Fruit fly (Drosophila melanogaster) Kc167 (cell line): ENCODE results near the gene niki.

Source experiments
- Myc ChIP-seq: fragments of >200 bp; optimal IDR thresholded peaks from 2 replicates; lab custom pipeline; 2017; ENCODE audit warnings: missing external identifiers
- Sin3A ChIP-seq: fragments of >200 bp; optimal IDR thresholded peaks from 2 replicates; lab custom pipeline; 2018; ENCODE audit warnings: missing external identifiers
- h ChIP-seq: fragments of >200 bp; optimal IDR thresholded peaks from 3 replicates; lab custom pipeline; 2018; ENCODE audit warnings: missing external identifiers
- insv ChIP-seq: fragments of >200 bp; optimal IDR thresholded peaks from 3 replicates; lab custom pipeline; 2018; ENCODE audit warnings: missing external identifiers
- psq ChIP-seq: fragments of >200 bp; optimal IDR thresholded peaks from 2 replicates; lab custom pipeline; 2017; ENCODE audit warnings: missing external identifiers
- ttk ChIP-seq: sonication (Bioruptor generic); optimal IDR thresholded peaks from 2 replicates; lab custom pipeline; 2017; ENCODE audit warnings: missing external identifiers

The niki gene

dm6 chr3R:24856143-24856542 is 30.7 kb upstream of the niki start, which contains the start of gene HDAC11:
Gene HDAC11 (minus strand): TSS chr3R:24856243.
- no peak for TF ChIP-seq Myc (lab: Kevin White, UChicago)
- no peak for TF ChIP-seq ttk (lab: Kevin White, UChicago)
- TF ChIP-seq psq: no peak

dm6 chr3R:24851429-24851828 is 26.0 kb upstream of the niki start, which contains the start of gene Nct:
Gene Nct (plus strand): TSS chr3R:24851601.
- no peak for TF ChIP-seq ttk (lab: Kevin White, UChicago)
- TF ChIP-seq Myc (lab: Kevin White, UChicago): no peak
- TF ChIP-seq insv (lab: Kevin White, UChicago): no peak
- TF ChIP-seq h (lab: Kevin White, UChicago): no peak
- TF ChIP-seq Sin3A: no peak
- no peak for TF ChIP-seq psq

dm6 chr3R:24850420-24850819 is 25.0 kb upstream of the niki start, which contains the start of gene CG7006:
Gene CG7006 (plus strand): TSS chr3R:24850627.
- TF ChIP-seq h (lab: Kevin White, UChicago) (no peak), Myc (lab: Kevin White, UChicago) (no peak)

- no peak for TF ChIP-seq ttk (lab: Kevin White, UChicago)
Measured at dm6 chr3R:24845952-24846848, 20.8 kb upstream of the niki start.

dm6 chr3R:24845148-24845547 is 19.7 kb upstream of the niki start:
- TF ChIP-seq ttk (lab: Kevin White, UChicago): no peak
- TF ChIP-seq psq: no peak
- TF ChIP-seq insv (lab: Kevin White, UChicago): no peak
- no peak for TF ChIP-seq Myc (lab: Kevin White, UChicago)
- TF ChIP-seq Sin3A: no peak
- TF ChIP-seq h (lab: Kevin White, UChicago): no peak

dm6 chr3R:24841635-24842034 is 16.2 kb upstream of the niki start, which contains the start of gene Esp:
Gene Esp (plus strand): TSS chr3R:24841935.
- TF ChIP-seq ttk (lab: Kevin White, UChicago): no peak
- no peak for TF ChIP-seq insv (lab: Kevin White, UChicago)
- no peak for TF ChIP-seq Myc (lab: Kevin White, UChicago)
- TF ChIP-seq h (lab: Kevin White, UChicago): no peak
- TF ChIP-seq Sin3A: no peak
- TF ChIP-seq psq: no peak

dm6 chr3R:24841063-24841462 is 15.6 kb upstream of the niki start, which contains the start of gene CG33658:
Gene CG33658 (minus strand): TSS chr3R:24841163.
- TF ChIP-seq ttk (lab: Kevin White, UChicago): no peak
- no peak for TF ChIP-seq Sin3A
- no peak for TF ChIP-seq Myc (lab: Kevin White, UChicago)
- no peak for TF ChIP-seq insv (lab: Kevin White, UChicago)
- no peak for TF ChIP-seq psq
- TF ChIP-seq h (lab: Kevin White, UChicago): no peak

dm6 chr3R:24833652-24834051 is 8.2 kb upstream of the niki start, which contains the start of gene sosie:
Gene sosie (plus strand): TSS chr3R:24833952.
- TF ChIP-seq insv (lab: Kevin White, UChicago): no peak
- TF ChIP-seq Sin3A: no peak
- no peak for TF ChIP-seq Myc (lab: Kevin White, UChicago)
- TF ChIP-seq ttk (lab: Kevin White, UChicago): no peak
- TF ChIP-seq h (lab: Kevin White, UChicago): no peak
- TF ChIP-seq psq: no peak

- TF ChIP-seq Sin3A (no peak), insv (lab: Kevin White, UChicago) (no peak), psq (no peak), ttk (lab: Kevin White, UChicago) (no peak)
Measured at dm6 chr3R:24829887-24830351, 4.5 kb upstream of the niki start, which contains the start of the genes Kaz and CG43273. Gene Kaz (minus strand): TSS chr3R:24829959. Gene CG43273 (plus strand): TSS chr3R:24830301.

- TF ChIP-seq psq (no peak), h (lab: Kevin White, UChicago) (no peak)
Measured at dm6 chr3R:24828234-24828633, 2.8 kb upstream of the niki start, which contains the start of gene RabX4. Gene RabX4 (minus strand): TSS chr3R:24828409.

- TF ChIP-seq Sin3A (no peak), Myc (lab: Kevin White, UChicago) (no peak)
Measured at dm6 chr3R:24823061-24823460, 2.4 kb downstream of the niki start.

dm6 chr3R:24816993-24817854 is 8.2 kb downstream of the niki start, which contains the start of the genes CG5808 and Saf-B:
Gene CG5808 (minus strand): TSS chr3R:24817007.
Gene Saf-B (plus strand): TSS chr3R:24817464.
- TF ChIP-seq Sin3A (no peak), insv (lab: Kevin White, UChicago) (no peak), ttk (lab: Kevin White, UChicago) (no peak), Myc (lab: Kevin White, UChicago) (no peak), h (lab: Kevin White, UChicago) (no peak), psq (no peak)
